Fruit fly (Drosophila melanogaster) whole organism, prepupa: Measurements from ENCODE around the gene Cp19.

Source experiments
- Blimp-1 ChIP-seq: fragments of 200-800 bp; sonication (Bioruptor generic); optimal IDR thresholded peaks from 3 replicates; lab custom pipeline; 2017; ENCODE audit warnings: missing biosample characterization, missing genetic modification characterization, mild to moderate bottlenecking, moderate library complexity, missing genetic modification reagents
- CG10631 ChIP-seq: fragments of 200-800 bp; sonication (Bioruptor generic); optimal IDR thresholded peaks from 2 replicates; lab custom pipeline; 2016; ENCODE audit warnings: missing biosample characterization, missing genetic modification characterization
- CG10669 ChIP-seq: fragments of 200-800 bp; sonication (Bioruptor generic); optimal IDR thresholded peaks from 3 replicates; lab custom pipeline; 2018; ENCODE audit warnings: missing biosample characterization, mild to moderate bottlenecking, missing genetic modification characterization, moderate library complexity
- CG11294 ChIP-seq: fragments of 200-800 bp; sonication (Bioruptor generic); IDR thresholded peaks from 2 replicates; pipeline ENCODE4 v1.3.6; 2022; ENCODE audit warnings: missing biosample characterization, missing genetic modification characterization
- CG11762 ChIP-seq: fragments of 200-800 bp; sonication (Bioruptor generic); optimal IDR thresholded peaks from 3 replicates; lab custom pipeline; 2016; ENCODE audit warnings: missing biosample characterization, missing genetic modification characterization; ENCODE audit not compliant: insufficient read depth
- CG11902 ChIP-seq: fragments of 200-800 bp; sonication (Bioruptor generic); optimal IDR thresholded peaks from 3 replicates; lab custom pipeline; 2016; ENCODE audit warnings: missing biosample characterization, missing genetic modification characterization
- CG1621 ChIP-seq: fragments of 200-800 bp; sonication (Bioruptor generic); optimal IDR thresholded peaks from 3 replicates; lab custom pipeline; 2018; ENCODE audit warnings: missing biosample characterization, mild to moderate bottlenecking, missing genetic modification characterization
- CG3032 ChIP-seq: fragments of 200-800 bp; optimal IDR thresholded peaks from 2 replicates; lab custom pipeline; 2019; ENCODE audit warnings: missing biosample characterization, mild to moderate bottlenecking, missing genetic modification characterization, moderate library complexity
- CG31627 ChIP-seq: fragments of 200-800 bp; sonication (Bioruptor generic); optimal IDR thresholded peaks from 3 replicates; lab custom pipeline; 2016; ENCODE audit warnings: missing biosample characterization, missing genetic modification characterization
- CG34406 ChIP-seq: fragments of 200-800 bp; sonication (Bioruptor generic); optimal IDR thresholded peaks from 3 replicates; lab custom pipeline; 2016; ENCODE audit warnings: missing biosample characterization, missing genetic modification characterization
- CG4318 ChIP-seq: fragments of 200-800 bp; sonication (Bioruptor generic); optimal IDR thresholded peaks from 3 replicates; lab custom pipeline; 2017; ENCODE audit warnings: missing biosample characterization, mild to moderate bottlenecking, missing genetic modification characterization
- CG6163 ChIP-seq: fragments of 200-800 bp; sonication (Bioruptor generic); IDR thresholded peaks from 3 replicates; pipeline ENCODE4 v1.3.6; 2022; ENCODE audit warnings: missing biosample characterization, missing genetic modification characterization
- CG6276 ChIP-seq: fragments of 200-800 bp; sonication (Bioruptor generic); optimal IDR thresholded peaks from 2 replicates; lab custom pipeline; 2017; ENCODE audit warnings: missing biosample characterization, mild to moderate bottlenecking, missing genetic modification characterization
- CG6792 ChIP-seq: fragments of 200-800 bp; sonication (Bioruptor generic); optimal IDR thresholded peaks from 3 replicates; lab custom pipeline; 2016; ENCODE audit warnings: missing biosample characterization, missing genetic modification characterization
- CG6854 ChIP-seq: fragments of 200-800 bp; sonication (Bioruptor generic); optimal IDR thresholded peaks from 2 replicates; lab custom pipeline; 2017; ENCODE audit warnings: missing biosample characterization, mild to moderate bottlenecking, missing genetic modification characterization
- CG7368 ChIP-seq: fragments of 200-800 bp; sonication (Bioruptor generic); optimal IDR thresholded peaks from 3 replicates; lab custom pipeline; 2016; ENCODE audit warnings: missing biosample characterization, missing genetic modification characterization
- CG8119 ChIP-seq: fragments of 200-800 bp; sonication (Bioruptor generic); IDR thresholded peaks from 3 replicates; pipeline ENCODE4 v1.3.6; 2022; ENCODE audit warnings: missing biosample characterization, missing genetic modification characterization
- CG8319 ChIP-seq: fragments of 200-800 bp; sonication (Bioruptor generic); optimal IDR thresholded peaks from 3 replicates; lab custom pipeline; 2016; ENCODE audit warnings: missing biosample characterization, missing genetic modification characterization
- CG9139 ChIP-seq: fragments of 200-800 bp; sonication (Bioruptor generic); optimal IDR thresholded peaks from 3 replicates; lab custom pipeline; 2017; ENCODE audit warnings: missing biosample characterization, mild to moderate bottlenecking, missing genetic modification characterization
- Eip78C ChIP-seq: fragments of 200-800 bp; sonication (Bioruptor generic); peaks from one replicate; lab custom pipeline; 2016; ENCODE audit warnings: missing biosample characterization, missing genetic modification characterization
- Ets21C ChIP-seq: fragments of 200-800 bp; sonication (Bioruptor generic); optimal IDR thresholded peaks from 3 replicates; lab custom pipeline; 2016; ENCODE audit warnings: missing biosample characterization, missing genetic modification characterization
- Ets96B ChIP-seq: fragments of 200-800 bp; optimal IDR thresholded peaks from 2 replicates; lab custom pipeline; 2019; ENCODE audit warnings: missing biosample characterization, mild to moderate bottlenecking, missing genetic modification characterization, moderate library complexity
- Gug ChIP-seq: fragments of 200-800 bp; sonication (Bioruptor generic); IDR thresholded peaks from 2 replicates; pipeline ENCODE4 v1.3.6; 2022; ENCODE audit warnings: missing biosample characterization, missing genetic modification characterization
- Hr39 ChIP-seq: fragments of 200-800 bp; sonication (Bioruptor generic); optimal IDR thresholded peaks from 2 replicates; lab custom pipeline; 2016; ENCODE audit warnings: missing biosample characterization, missing genetic modification characterization
- Hr4 ChIP-seq: fragments of 200-800 bp; sonication (Bioruptor generic); optimal IDR thresholded peaks from 3 replicates; lab custom pipeline; 2016; ENCODE audit warnings: missing biosample characterization, missing genetic modification characterization
- Met ChIP-seq: fragments of 200-800 bp; sonication (Bioruptor generic); optimal IDR thresholded peaks from 3 replicates; lab custom pipeline; 2016; ENCODE audit warnings: missing biosample characterization, missing genetic modification characterization
- OdsH ChIP-seq: fragments of 200-800 bp; sonication (Bioruptor generic); optimal IDR thresholded peaks from 3 replicates; lab custom pipeline; 2016; ENCODE audit warnings: missing biosample characterization, missing genetic modification characterization
- Smox ChIP-seq: fragments of 200-800 bp; sonication (Bioruptor generic); optimal IDR thresholded peaks from 3 replicates; lab custom pipeline; 2016; ENCODE audit warnings: missing biosample characterization, missing genetic modification characterization
- Sox15 ChIP-seq: fragments of 200-800 bp; sonication (Bioruptor generic); optimal IDR thresholded peaks from 3 replicates; lab custom pipeline; 2016; ENCODE audit warnings: missing biosample characterization, missing genetic modification characterization
- achi ChIP-seq: fragments of 200-800 bp; sonication (Bioruptor generic); optimal IDR thresholded peaks from 3 replicates; lab custom pipeline; 2016; ENCODE audit warnings: missing biosample characterization, missing genetic modification characterization
- acj6 ChIP-seq: fragments of 200-800 bp; sonication (Bioruptor generic); optimal IDR thresholded peaks from 3 replicates; lab custom pipeline; 2016; ENCODE audit warnings: missing biosample characterization, missing genetic modification characterization
- cyc ChIP-seq: fragments of 200-800 bp; sonication (Bioruptor generic); optimal IDR thresholded peaks from 3 replicates; lab custom pipeline; 2016; ENCODE audit warnings: missing biosample characterization, missing genetic modification characterization
- dsx ChIP-seq: fragments of 200-800 bp; optimal IDR thresholded peaks from 3 replicates; lab custom pipeline; 2019; ENCODE audit warnings: missing biosample characterization, mild to moderate bottlenecking, missing genetic modification characterization, moderate library complexity; ENCODE audit not compliant: poor library complexity, severe bottlenecking
- eg ChIP-seq: fragments of 200-800 bp; sonication (Bioruptor generic); IDR thresholded peaks from 3 replicates; pipeline ENCODE4 v1.3.6; 2022; ENCODE audit warnings: missing biosample characterization, missing genetic modification characterization
- esn ChIP-seq: fragments of 200-800 bp; sonication (Bioruptor generic); optimal IDR thresholded peaks from 2 replicates; lab custom pipeline; 2016; ENCODE audit warnings: missing biosample characterization, mild to moderate bottlenecking, missing genetic modification characterization, moderate library complexity
- fd59A ChIP-seq: fragments of 200-800 bp; sonication (Bioruptor generic); optimal IDR thresholded peaks from 2 replicates; lab custom pipeline; 2017; ENCODE audit warnings: missing biosample characterization, mild to moderate bottlenecking, missing genetic modification characterization, missing genetic modification reagents
- fd85E ChIP-seq: fragments of 200-800 bp; sonication (Bioruptor generic); optimal IDR thresholded peaks from 3 replicates; lab custom pipeline; 2016; ENCODE audit warnings: missing biosample characterization, missing genetic modification characterization
- fkh ChIP-seq: fragments of 200-800 bp; sonication (Bioruptor generic); optimal IDR thresholded peaks from 3 replicates; lab custom pipeline; 2017; ENCODE audit warnings: missing biosample characterization, mild to moderate bottlenecking, missing genetic modification characterization, moderate library complexity
- lz ChIP-seq: fragments of 200-800 bp; sonication (Bioruptor generic); optimal IDR thresholded peaks from 3 replicates; lab custom pipeline; 2016; ENCODE audit warnings: missing biosample characterization, missing genetic modification characterization
- net ChIP-seq: fragments of 200-800 bp; sonication (Bioruptor generic); optimal IDR thresholded peaks from 3 replicates; lab custom pipeline; 2016; ENCODE audit warnings: missing biosample characterization, missing genetic modification characterization
- pdm3 ChIP-seq: fragments of 200-800 bp; sonication (Bioruptor generic); optimal IDR thresholded peaks from 3 replicates; lab custom pipeline; 2016; ENCODE audit warnings: missing biosample characterization, missing genetic modification characterization
- salr ChIP-seq, 2 experiments: fragments of 200-800 bp; sonication (Bioruptor generic); optimal IDR thresholded peaks; 3 replicates each; lab custom pipeline; 2016 to 2018; ENCODE audit warnings: missing biosample characterization in 2 of 2, missing genetic modification characterization in 2 of 2, mild to moderate bottlenecking in 1 of 2
- spab ChIP-seq: fragments of 200-800 bp; sonication (Bioruptor generic); optimal IDR thresholded peaks from 2 replicates; lab custom pipeline; 2017; ENCODE audit warnings: missing biosample characterization, mild to moderate bottlenecking, missing genetic modification characterization, missing genetic modification reagents
- ss ChIP-seq, 2 experiments: fragments of 200-800 bp; sonication (Bioruptor generic); optimal IDR thresholded peaks; 2 replicates in 1 of 2; 3 replicates in 1 of 2; lab custom pipeline; 2017 to 2018; ENCODE audit warnings: mild to moderate bottlenecking in 2 of 2, missing biosample characterization in 2 of 2, missing genetic modification characterization in 2 of 2, moderate library complexity in 1 of 2
- svp ChIP-seq: fragments of 200-800 bp; sonication (Bioruptor generic); peaks from one replicate; lab custom pipeline; 2016; ENCODE audit warnings: missing biosample characterization, missing genetic modification characterization
- vri ChIP-seq: fragments of 200-800 bp; sonication (Bioruptor generic); optimal IDR thresholded peaks from 3 replicates; lab custom pipeline; 2016; ENCODE audit warnings: missing biosample characterization, mild to moderate bottlenecking, missing genetic modification characterization

Cp19 gene

DNA sequence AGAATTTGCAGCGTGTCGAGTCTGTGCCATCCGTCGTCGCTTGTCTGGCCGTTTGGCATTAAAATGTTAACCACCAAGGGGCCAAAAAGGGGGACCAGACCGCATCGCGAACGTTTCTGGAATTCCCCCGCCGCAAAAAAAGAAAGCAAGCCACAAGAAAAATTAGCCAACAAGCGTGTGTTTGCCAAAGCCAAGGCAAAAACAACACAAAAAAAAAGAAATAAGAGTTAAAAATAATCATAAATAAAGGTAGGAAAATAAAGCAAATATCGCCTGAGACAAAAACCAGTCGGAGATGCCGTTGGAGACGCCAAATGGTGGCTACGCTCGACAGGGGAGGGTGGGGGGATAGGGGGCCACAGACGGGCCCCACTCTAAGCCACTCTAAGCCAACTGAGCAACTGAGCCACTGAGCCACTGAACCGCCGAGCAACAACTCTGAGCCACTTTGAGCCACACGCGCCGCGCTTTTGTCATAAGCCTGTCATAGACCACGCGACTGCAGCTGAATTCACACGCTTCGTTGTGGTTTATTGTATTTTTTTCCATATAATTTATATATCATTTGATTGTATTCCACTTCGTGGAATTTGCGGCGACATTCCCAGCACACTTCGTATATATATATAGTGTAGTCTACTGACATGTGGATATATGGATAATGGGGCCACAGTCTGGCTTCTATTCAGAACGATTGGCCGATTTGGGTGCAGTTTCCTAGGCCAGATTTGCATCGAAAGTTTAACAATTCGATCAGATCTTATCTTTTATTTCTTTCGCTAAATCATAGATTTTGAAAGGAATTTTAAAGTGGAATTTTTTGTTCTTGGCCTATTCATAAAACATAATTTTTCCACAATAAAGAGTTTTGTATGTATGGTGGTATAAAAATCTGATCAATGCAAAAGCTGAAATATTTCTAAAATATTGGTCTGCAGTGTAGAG, 35.8 kb upstream of the Cp19 start (continued):
- TF ChIP-seq cyc (GFP tag; lab: Kevin White, UChicago) (no peak), Blimp-1 (GFP tag; lab: Kevin White, UChicago) (no peak), Met (no peak), eg (GFP tag; lab: Robert Waterston, UW) (peak; percentile 71), Smox (GFP tag; lab: Kevin White, UChicago) (no peak), CG4318 (no peak), net (GFP tag; lab: Kevin White, UChicago) (no peak), CG3032 (tag; lab: Kevin White, UChicago) (no peak)

DNA sequence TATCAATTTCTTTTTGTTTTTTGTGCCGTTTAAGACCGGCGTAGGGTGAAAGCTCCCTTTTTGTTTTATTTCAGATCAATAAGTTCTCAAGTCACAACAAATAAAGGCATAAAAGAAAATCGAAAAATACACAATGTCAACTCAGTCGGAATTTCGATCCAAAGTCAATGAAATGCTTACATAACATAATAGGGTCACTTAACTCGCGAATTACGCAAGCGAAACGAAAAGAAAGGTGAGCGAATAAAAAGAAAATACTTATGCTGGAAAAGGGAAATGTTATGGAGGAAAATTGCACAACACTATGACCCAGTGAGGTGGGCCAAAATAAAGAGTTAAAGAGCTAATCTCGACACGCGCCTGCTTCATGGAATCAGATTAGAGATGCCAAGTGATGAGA, 33.7 kb upstream of the Cp19 start:
- no peak for TF ChIP-seq OdsH (GFP tag; lab: Kevin White, UChicago)

DNA sequence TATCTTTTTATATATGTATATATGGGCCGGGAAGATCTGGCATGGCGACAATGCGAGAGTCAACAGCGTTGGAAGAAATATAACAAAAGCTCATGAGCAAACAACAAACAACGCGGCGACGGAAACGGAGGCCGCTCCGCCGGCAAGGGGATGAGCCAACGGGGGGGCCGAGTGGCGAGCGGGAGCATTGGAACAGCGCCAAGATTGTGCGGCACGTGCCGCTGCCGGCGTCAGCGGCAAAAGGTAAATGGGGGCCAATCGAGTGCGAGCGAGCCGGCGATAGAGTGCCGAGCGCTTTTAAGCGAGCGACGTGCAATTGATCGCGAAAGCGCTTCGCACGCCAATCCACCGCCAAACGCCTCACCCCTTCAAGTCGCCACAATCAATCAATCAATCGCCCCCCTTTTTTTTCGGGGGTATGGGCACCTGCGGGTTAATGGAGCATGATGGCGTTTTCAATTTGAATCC, 33.1 kb upstream of the Cp19 start:
- TF ChIP-seq fkh (peak; percentile 99), eg (GFP tag; lab: Robert Waterston, UW) (no peak), CG9139 (GFP tag; lab: Kevin White, UChicago) (peak; percentile 43), salr (GFP tag; optimal IDR thresholded peaks at IDR 0.05; lab: Kevin White, UChicago) (no peak), CG6163 (peak; percentile 67; the same call in 2 of the 3 replicates), CG1621 (no peak), Sox15 (GFP tag; lab: Kevin White, UChicago) (no peak), CG34406 (GFP tag; lab: Kevin White, UChicago) (peak; percentile 38), esn (GFP tag; lab: Kevin White, UChicago) (peak; percentile 24), achi (GFP tag; lab: Kevin White, UChicago) (no peak), CG6854 (peak; percentile 75), lz (GFP tag; lab: Kevin White, UChicago) (no peak), CG8319 (GFP tag; lab: Kevin White, UChicago) (no peak), CG10669 (GFP tag; lab: Kevin White, UChicago) (peak; percentile 10), CG11294 (GFP tag; lab: Robert Waterston, UW) (no peak), acj6 (GFP tag; lab: Kevin White, UChicago) (peak; percentile 28), Ets21C (GFP tag; lab: Kevin White, UChicago) (no peak), CG6276 (no peak), Gug (peak; percentile 37; the same call in 1 of the 2 replicates), dsx (GFP tag; lab: Kevin White, UChicago) (no peak), ss (GFP tag; optimal IDR thresholded peaks at IDR 0.05; lab: Kevin White, UChicago) (peak; percentile 43 to 70), svp (peak; percentile 98), Ets96B (tag; lab: Kevin White, UChicago) (no peak), fd59A (no peak), CG7368 (no peak), CG8119 (0 out of 3 replicates have a peak, but pooled peaks have one; percentile 36), CG11902 (GFP tag; lab: Kevin White, UChicago) (no peak), Eip78C (GFP tag; lab: Kevin White, UChicago) (peak; percentile 83), CG10631 (GFP tag; lab: Kevin White, UChicago) (peak; percentile 38), fd85E (no peak), CG11762 (GFP tag; lab: Kevin White, UChicago) (peak; percentile 6), vri (GFP tag; lab: Kevin White, UChicago) (peak; percentile 46), Met (peak; percentile 77), pdm3 (GFP tag; lab: Kevin White, UChicago) (peak; percentile 18), Hr4 (GFP tag; lab: Kevin White, UChicago) (no peak), CG31627 (GFP tag; lab: Kevin White, UChicago) (no peak), Hr39 (no peak), spab (GFP tag; lab: Kevin White, UChicago) (peak; percentile 36), Blimp-1 (GFP tag; lab: Kevin White, UChicago) (peak; percentile 6), CG6792 (GFP tag; lab: Kevin White, UChicago) (peak; percentile 35)
